Fruit fly (Drosophila melanogaster): Measurements from ENCODE around the gene CG2685.

Gene CG2685

dm6 chrX:2713776-2714175 lies at the start of gene CG2685, which contains the start of gene CG2694:
CG2685 (minus strand) TSS chrX:2713960.
CG2694 (plus strand) TSS chrX:2714079.
- TF ChIP-seq CG14655 (GFP tag; optimal IDR thresholded peaks at IDR 0.05) (no peak), D1 (tag; optimal IDR thresholded peaks at IDR 0.05) (no peak), CG4496 (GFP tag; IDR thresholded peaks at IDR 0.05) (no peak)

dm6 chrX:2761198-2761597 lies 47.4 kb upstream of the CG2685 start:
- no peak for TF ChIP-seq CG32121 (GFP tag; IDR thresholded peaks at IDR 0.05)
- no peak for TF ChIP-seq Pif1A (GFP tag; optimal IDR thresholded peaks at IDR 0.05)
- no peak for TF ChIP-seq CG9948 (tag; optimal IDR thresholded peaks at IDR 0.05)
- no peak for TF ChIP-seq EcR (GFP tag; optimal IDR thresholded peaks at IDR 0.05)
- no peak for TF ChIP-seq Snoo (tag; optimal IDR thresholded peaks at IDR 0.05)
- 0 out of 3 replicates have a peak, but pooled peaks have one; percentile 43 for TF ChIP-seq fd96Ca (GFP tag; IDR thresholded peaks at IDR 0.05)
- no peak for TF ChIP-seq CG8301 (tag; optimal IDR thresholded peaks at IDR 0.05)
- no peak for TF ChIP-seq CG34367 (tag; optimal IDR thresholded peaks at IDR 0.05)
- TF ChIP-seq CG4496 (GFP tag; IDR thresholded peaks at IDR 0.05), result peak; percentile 23; the same call in 1 of the 3 replicates
- no peak for TF ChIP-seq Ets98B (GFP tag; IDR thresholded peaks at IDR 0.05)
- TF ChIP-seq D1 (tag; optimal IDR thresholded peaks at IDR 0.05), result no peak
- no peak for TF ChIP-seq rn (GFP tag; IDR thresholded peaks at IDR 0.05)
- no peak for TF ChIP-seq gl (tag; optimal IDR thresholded peaks at IDR 0.05)
- no peak for TF ChIP-seq CG15710 (tag; optimal IDR thresholded peaks at IDR 0.05)
- no peak for TF ChIP-seq CG12605 (GFP tag; IDR thresholded peaks at IDR 0.05)
- peak; percentile 22 for TF ChIP-seq CG8159 (tag; optimal IDR thresholded peaks at IDR 0.05)
- TF ChIP-seq CG14655 (GFP tag; optimal IDR thresholded peaks at IDR 0.05), result peak; percentile 6
- no peak for TF ChIP-seq CG13204 (GFP tag; optimal IDR thresholded peaks at IDR 0.05)
- no peak for TF ChIP-seq CG17806 (tag; optimal IDR thresholded peaks at IDR 0.05)
- no peak for TF ChIP-seq CG10348 (GFP tag; IDR thresholded peaks at IDR 0.05)
- TF ChIP-seq Pif1B (GFP tag; optimal IDR thresholded peaks at IDR 0.05), result no peak

dm6 chrX:2757400-2757799 lies 43.6 kb upstream of the CG2685 start:
- TF ChIP-seq gl (tag; optimal IDR thresholded peaks at IDR 0.05), result no peak
- no peak for TF ChIP-seq CG9948 (tag; optimal IDR thresholded peaks at IDR 0.05)
- TF ChIP-seq Snoo (tag; optimal IDR thresholded peaks at IDR 0.05), result no peak
- TF ChIP-seq rn (GFP tag; IDR thresholded peaks at IDR 0.05), result no peak
- no peak for TF ChIP-seq CG8159 (tag; optimal IDR thresholded peaks at IDR 0.05)
- no peak for TF ChIP-seq CG13204 (GFP tag; optimal IDR thresholded peaks at IDR 0.05)
- TF ChIP-seq CG17806 (tag; optimal IDR thresholded peaks at IDR 0.05), result no peak

- TF ChIP-seq CG14655 (GFP tag; optimal IDR thresholded peaks at IDR 0.05) (no peak), CG34367 (tag; optimal IDR thresholded peaks at IDR 0.05) (no peak), CG10348 (GFP tag; IDR thresholded peaks at IDR 0.05) (no peak), D1 (tag; optimal IDR thresholded peaks at IDR 0.05) (no peak), CG15710 (tag; optimal IDR thresholded peaks at IDR 0.05) (no peak), Snoo (tag; optimal IDR thresholded peaks at IDR 0.05) (no peak), gl (tag; optimal IDR thresholded peaks at IDR 0.05) (no peak), CG8159 (tag; optimal IDR thresholded peaks at IDR 0.05) (no peak), CG8301 (tag; optimal IDR thresholded peaks at IDR 0.05) (no peak), fd96Ca (GFP tag; IDR thresholded peaks at IDR 0.05) (no peak), CG32121 (GFP tag; IDR thresholded peaks at IDR 0.05) (no peak), CG17806 (tag; optimal IDR thresholded peaks at IDR 0.05) (no peak), CG12605 (GFP tag; IDR thresholded peaks at IDR 0.05) (no peak), EcR (GFP tag; optimal IDR thresholded peaks at IDR 0.05) (no peak), CG9948 (tag; optimal IDR thresholded peaks at IDR 0.05) (no peak), Ets98B (GFP tag; IDR thresholded peaks at IDR 0.05) (no peak)
Measured at dm6 chrX:2749693-2750092, 35.9 kb upstream of the CG2685 start.

dm6 chrX:2744042-2744441 lies 30.3 kb upstream of the CG2685 start, which contains the start of gene Syx4:
Syx4 (minus strand) TSS chrX:2744076.
- TF ChIP-seq CG13204 (GFP tag; optimal IDR thresholded peaks at IDR 0.05), result peak; percentile 30
- TF ChIP-seq Ets98B (GFP tag; IDR thresholded peaks at IDR 0.05), result peak; percentile 96
- TF ChIP-seq CG8301 (tag; optimal IDR thresholded peaks at IDR 0.05), result peak; percentile 87
- peak; percentile 91 for TF ChIP-seq fd96Ca (GFP tag; IDR thresholded peaks at IDR 0.05)
- peak; percentile 98 for TF ChIP-seq CG4496 (GFP tag; IDR thresholded peaks at IDR 0.05)
- TF ChIP-seq Pif1A (GFP tag; optimal IDR thresholded peaks at IDR 0.05), result peak; percentile 91
- peak; percentile 89 for TF ChIP-seq CG34367 (tag; optimal IDR thresholded peaks at IDR 0.05)
- peak; percentile 90 for TF ChIP-seq CG8159 (tag; optimal IDR thresholded peaks at IDR 0.05)
- TF ChIP-seq CG10348 (GFP tag; IDR thresholded peaks at IDR 0.05), result peak; percentile 76
- TF ChIP-seq EcR (GFP tag; optimal IDR thresholded peaks at IDR 0.05), result no peak
- TF ChIP-seq CG15710 (tag; optimal IDR thresholded peaks at IDR 0.05), result peak; percentile 90
- peak; percentile 94 for TF ChIP-seq CG32121 (GFP tag; IDR thresholded peaks at IDR 0.05)
- TF ChIP-seq CG9948 (tag; optimal IDR thresholded peaks at IDR 0.05), result peak; percentile 82
- TF ChIP-seq CG17806 (tag; optimal IDR thresholded peaks at IDR 0.05), result peak; percentile 88
- TF ChIP-seq CG14655 (GFP tag; optimal IDR thresholded peaks at IDR 0.05), result peak; percentile 89
- peak; percentile 79 for TF ChIP-seq Snoo (tag; optimal IDR thresholded peaks at IDR 0.05)
- peak; percentile 92 for TF ChIP-seq Pif1B (GFP tag; optimal IDR thresholded peaks at IDR 0.05)
- peak; percentile 86 for TF ChIP-seq rn (GFP tag; IDR thresholded peaks at IDR 0.05)
- TF ChIP-seq gl (tag; optimal IDR thresholded peaks at IDR 0.05), result peak; percentile 78
- peak; percentile 96 for TF ChIP-seq CG12605 (GFP tag; IDR thresholded peaks at IDR 0.05)
- peak; percentile 64 for TF ChIP-seq D1 (tag; optimal IDR thresholded peaks at IDR 0.05)

dm6 chrX:2743601-2744000 lies 29.8 kb upstream of the CG2685 start:
- TF ChIP-seq CG32121 (GFP tag; IDR thresholded peaks at IDR 0.05) (no peak), rn (GFP tag; IDR thresholded peaks at IDR 0.05) (no peak), CG12605 (GFP tag; IDR thresholded peaks at IDR 0.05) (0 out of 2 replicates have a peak, but pooled peaks have one; percentile 4)

All from whole organism, pupa.